Fruit fly (Drosophila melanogaster) whole organism, prepupa: ENCODE data around the gene Dip-C.

Experiments used
- CG11294 ChIP-seq: fragments of 200-800 bp; sonication (Bioruptor generic); IDR thresholded peaks from 2 replicates; pipeline ENCODE4 v1.3.6; 2022; ENCODE audit warnings: missing biosample characterization, missing genetic modification characterization
- CG6276 ChIP-seq: fragments of 200-800 bp; sonication (Bioruptor generic); optimal IDR thresholded peaks from 2 replicates; lab custom pipeline; 2017; ENCODE audit warnings: missing biosample characterization, mild to moderate bottlenecking, missing genetic modification characterization
- CG7368 ChIP-seq: fragments of 200-800 bp; sonication (Bioruptor generic); optimal IDR thresholded peaks from 3 replicates; lab custom pipeline; 2016; ENCODE audit warnings: missing biosample characterization, missing genetic modification characterization
- CG8632 ChIP-seq: fragments of 200-800 bp; sonication (Bioruptor generic); optimal IDR thresholded peaks from 3 replicates; lab custom pipeline; 2016; ENCODE audit warnings: missing biosample characterization, missing genetic modification characterization
- CG9139 ChIP-seq: fragments of 200-800 bp; sonication (Bioruptor generic); optimal IDR thresholded peaks from 3 replicates; lab custom pipeline; 2017; ENCODE audit warnings: missing biosample characterization, mild to moderate bottlenecking, missing genetic modification characterization
- Hr38 ChIP-seq: sonication (Bioruptor generic); optimal IDR thresholded peaks from 2 replicates; lab custom pipeline; 2016; ENCODE audit warnings: missing biosample characterization, missing genetic modification characterization
- Lpt ChIP-seq: fragments of 200-800 bp; sonication (Bioruptor generic); optimal IDR thresholded peaks from 3 replicates; lab custom pipeline; 2016; ENCODE audit warnings: missing biosample characterization, missing genetic modification characterization
- Smox ChIP-seq: fragments of 200-800 bp; sonication (Bioruptor generic); optimal IDR thresholded peaks from 3 replicates; lab custom pipeline; 2016; ENCODE audit warnings: missing biosample characterization, missing genetic modification characterization
- vri ChIP-seq: fragments of 200-800 bp; sonication (Bioruptor generic); optimal IDR thresholded peaks from 3 replicates; lab custom pipeline; 2016; ENCODE audit warnings: missing biosample characterization, mild to moderate bottlenecking, missing genetic modification characterization

DNA sequence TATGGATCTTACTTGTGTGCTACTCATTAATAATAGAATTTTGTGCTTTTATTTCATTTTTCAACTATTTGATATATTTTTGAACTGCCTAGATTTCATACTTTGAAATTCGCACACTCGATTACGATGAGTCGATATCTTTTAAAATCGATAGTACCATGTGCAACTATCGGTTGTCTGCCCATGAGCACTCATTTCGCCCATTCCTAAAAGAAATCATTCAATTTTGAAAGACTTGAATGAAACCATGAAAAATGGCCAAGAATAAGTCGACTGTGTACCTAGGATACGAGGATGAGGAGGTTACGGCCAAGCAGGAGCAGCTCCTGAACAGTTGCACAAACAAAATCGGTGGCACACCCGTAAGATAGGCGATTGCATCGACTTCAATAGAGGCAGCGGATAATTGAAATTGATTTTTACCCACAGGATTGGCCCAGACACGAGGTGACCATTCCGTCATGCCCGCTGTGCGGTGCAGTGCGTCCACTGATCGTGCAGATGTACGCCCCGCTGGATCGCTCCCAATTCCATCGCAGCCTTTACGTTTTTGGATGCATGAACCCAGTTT lies 42.9 kb upstream of the Dip-C start, which contains the start of gene trus:
- TF ChIP-seq CG11294 (no peak), CG6276 (GFP tag; lab: Kevin White, UChicago) (no peak), vri (GFP tag; lab: Kevin White, UChicago) (no peak), CG9139 (no peak), Lpt (no peak), CG7368 (GFP tag; lab: Kevin White, UChicago) (no peak), Hr38 (no peak), Smox (GFP tag; lab: Kevin White, UChicago) (no peak), CG8632 (GFP tag; lab: Kevin White, UChicago) (no peak)
